Fruit fly (Drosophila melanogaster) whole organism, wandering third instar larva: Measurements from ENCODE around the gene CG32040.

Source experiments
- Abd-B ChIP-seq: fragments of >200 bp; optimal IDR thresholded peaks from 2 replicates; lab custom pipeline; 2017; ENCODE audit warnings: missing biosample characterization, missing genetic modification characterization
- CG32264 ChIP-seq: fragments of 200-800 bp; sonication (Bioruptor generic); optimal IDR thresholded peaks from 2 replicates; lab custom pipeline; 2016; ENCODE audit warnings: missing biosample characterization, missing genetic modification characterization
- CG9705 ChIP-seq: fragments of 200-800 bp; sonication (Bioruptor generic); optimal IDR thresholded peaks from 2 replicates; lab custom pipeline; 2018; ENCODE audit warnings: missing biosample characterization, mild to moderate bottlenecking, missing genetic modification characterization
- CrebA ChIP-seq: fragments of 200-800 bp; sonication (Bioruptor generic); optimal IDR thresholded peaks from 2 replicates; lab custom pipeline; 2016; ENCODE audit warnings: missing biosample characterization, mild to moderate bottlenecking, missing genetic modification characterization, borderline replicate concordance
- Dfd ChIP-seq: fragments of >200 bp; optimal IDR thresholded peaks from 2 replicates; lab custom pipeline; 2017; ENCODE audit warnings: missing biosample characterization, missing genetic modification characterization
- Dif ChIP-seq: fragments of 200-275, 200-300 bp; sonication (Bioruptor generic); optimal IDR thresholded peaks from 2 replicates; lab custom pipeline; 2018; ENCODE audit warnings: missing biosample characterization, missing genetic modification characterization; ENCODE audit not compliant: partially characterized antibody
- GATAd ChIP-seq: sonication (Bioruptor generic); optimal IDR thresholded peaks from 2 replicates; lab custom pipeline; 2016; ENCODE audit warnings: missing biosample characterization, missing genetic modification characterization
- HLH106 ChIP-seq: fragments of 200-800 bp; optimal IDR thresholded peaks from 3 replicates; lab custom pipeline; 2019; ENCODE audit warnings: missing biosample characterization, mild to moderate bottlenecking, missing genetic modification characterization, moderate library complexity
- Hnf4 ChIP-seq: fragments of 200-800 bp; sonication (Bioruptor generic); optimal IDR thresholded peaks from 2 replicates; lab custom pipeline; 2016; ENCODE audit warnings: missing biosample characterization, mild to moderate bottlenecking, missing genetic modification characterization
- Hr78 ChIP-seq: fragments of >200 bp; optimal IDR thresholded peaks from 2 replicates; lab custom pipeline; 2017; ENCODE audit warnings: missing biosample characterization, missing genetic modification characterization
- Hr83 ChIP-seq: fragments of 200-300 bp; sonication (Bioruptor generic); optimal IDR thresholded peaks from 2 replicates; lab custom pipeline; 2016; ENCODE audit warnings: missing biosample characterization, mild to moderate bottlenecking, missing genetic modification characterization, moderate library complexity; ENCODE audit not compliant: poor library complexity, severe bottlenecking
- Jra ChIP-seq: sonication (Bioruptor generic); optimal IDR thresholded peaks from 2 replicates; lab custom pipeline; 2016; ENCODE audit warnings: missing biosample characterization, missing genetic modification characterization
- Mio ChIP-seq: sonication (Bioruptor generic); optimal IDR thresholded peaks from 2 replicates; lab custom pipeline; 2016; ENCODE audit warnings: missing biosample characterization, missing genetic modification characterization
- Myc ChIP-seq: fragments of >200 bp; optimal IDR thresholded peaks from 2 replicates; lab custom pipeline; 2017
- N ChIP-seq: fragments of >200 bp; optimal IDR thresholded peaks from 2 replicates; lab custom pipeline; 2018; ENCODE audit warnings: missing biosample characterization, missing external identifiers, missing genetic modification characterization
- OdsH ChIP-seq: fragments of 200-800 bp; sonication (Bioruptor generic); optimal IDR thresholded peaks from 2 replicates; lab custom pipeline; 2016; ENCODE audit warnings: missing biosample characterization, mild to moderate bottlenecking, missing genetic modification characterization
- Rel ChIP-seq, 2 experiments: fragments of 200-800 bp; sonication (Bioruptor generic) in 1 of 2; optimal IDR thresholded peaks; 2 replicates in 1 of 2; 3 replicates in 1 of 2; lab custom pipeline; 2016 to 2019; ENCODE audit warnings: mild to moderate bottlenecking in 2 of 2, missing biosample characterization in 2 of 2, missing genetic modification characterization in 2 of 2, moderate library complexity in 1 of 2
- Sp1 ChIP-seq: fragments of 200-800 bp; sonication (Bioruptor generic); optimal IDR thresholded peaks from 3 replicates; lab custom pipeline; 2019; ENCODE audit warnings: missing biosample characterization, mild to moderate bottlenecking, missing genetic modification characterization, moderate library complexity
- Vsx2 ChIP-seq: fragments of 200-300, 225-300 bp; sonication (Bioruptor generic); optimal IDR thresholded peaks from 2 replicates; lab custom pipeline; 2018; ENCODE audit warnings: missing biosample characterization, missing genetic modification characterization; ENCODE audit not compliant: partially characterized antibody
- br ChIP-seq: fragments of 200-800 bp; sonication (Bioruptor generic); optimal IDR thresholded peaks from 2 replicates; lab custom pipeline; 2016; ENCODE audit warnings: missing biosample characterization, missing genetic modification characterization
- brk ChIP-seq: fragments of 200-800 bp; sonication (Bioruptor generic); optimal IDR thresholded peaks from 2 replicates; lab custom pipeline; 2016; ENCODE audit warnings: missing biosample characterization, mild to moderate bottlenecking, missing genetic modification characterization
- dl ChIP-seq, 2 experiments: fragments of 175-275, 200-275 bp in 1 of 2; fragments of 200-275 bp in 1 of 2; sonication (Bioruptor generic); optimal IDR thresholded peaks; lab custom pipeline; 2018; ENCODE audit warnings: mild to moderate bottlenecking in 2 of 2, missing biosample characterization in 2 of 2, missing genetic modification characterization in 2 of 2, moderate library complexity in 2 of 2; ENCODE audit not compliant: partially characterized antibody in 2 of 2, insufficient read depth in 1 of 2
- dmrt93B ChIP-seq: fragments of 200-800 bp; sonication (Bioruptor generic); optimal IDR thresholded peaks from 2 replicates; lab custom pipeline; 2018; ENCODE audit warnings: missing biosample characterization, mild to moderate bottlenecking, missing genetic modification characterization
- dsf ChIP-seq: sonication (Bioruptor generic); optimal IDR thresholded peaks from 2 replicates; lab custom pipeline; 2016; ENCODE audit warnings: missing biosample characterization, missing genetic modification characterization, borderline replicate concordance
- ey ChIP-seq: fragments of 200-800 bp; sonication (Bioruptor generic); optimal IDR thresholded peaks from 2 replicates; lab custom pipeline; 2016; ENCODE audit warnings: missing biosample characterization, missing genetic modification characterization
- foxo ChIP-seq, 2 experiments: fragments of 200-800 bp; sonication (Bioruptor generic); optimal IDR thresholded peaks; 2 replicates in 1 of 2; 3 replicates in 1 of 2; lab custom pipeline; 2016 to 2017; ENCODE audit warnings: missing biosample characterization in 2 of 2, missing genetic modification characterization in 2 of 2
- fru ChIP-seq: fragments of 200-800 bp; sonication (Bioruptor generic); optimal IDR thresholded peaks from 3 replicates; lab custom pipeline; 2016; ENCODE audit warnings: missing biosample characterization, mild to moderate bottlenecking, missing genetic modification characterization
- h ChIP-seq: fragments of 200-800 bp; sonication (Bioruptor generic); optimal IDR thresholded peaks from 3 replicates; lab custom pipeline; 2016; ENCODE audit warnings: missing biosample characterization, mild to moderate bottlenecking, missing genetic modification characterization
- jim ChIP-seq: fragments of 175-275, 200-325 bp; sonication (Bioruptor generic); optimal IDR thresholded peaks from 2 replicates; lab custom pipeline; 2016; ENCODE audit warnings: missing biosample characterization, mild to moderate bottlenecking, missing genetic modification characterization
- lola ChIP-seq: fragments of >200 bp; optimal IDR thresholded peaks from 2 replicates; lab custom pipeline; 2017; ENCODE audit warnings: missing biosample characterization, missing genetic modification characterization
- pan ChIP-seq: fragments of >200 bp; optimal IDR thresholded peaks from 2 replicates; lab custom pipeline; 2017
- psq ChIP-seq: fragments of 200-800 bp; sonication (Bioruptor generic); optimal IDR thresholded peaks from 3 replicates; lab custom pipeline; 2017; ENCODE audit warnings: missing biosample characterization, mild to moderate bottlenecking, missing genetic modification characterization, moderate library complexity
- rgr ChIP-seq: fragments of 200-800 bp; sonication (Bioruptor generic); optimal IDR thresholded peaks from 3 replicates; lab custom pipeline; 2016; ENCODE audit warnings: missing biosample characterization, mild to moderate bottlenecking, missing genetic modification characterization
- sage ChIP-seq: fragments of 200-800 bp; sonication (Bioruptor generic); optimal IDR thresholded peaks from 2 replicates; lab custom pipeline; 2016; ENCODE audit warnings: missing biosample characterization, mild to moderate bottlenecking, missing genetic modification characterization
- sv ChIP-seq: fragments of 200-800 bp; sonication (Bioruptor generic); optimal IDR thresholded peaks from 3 replicates; lab custom pipeline; 2016; ENCODE audit warnings: missing biosample characterization, missing genetic modification characterization
- tai ChIP-seq: sonication (Bioruptor generic); optimal IDR thresholded peaks from 2 replicates; lab custom pipeline; 2016; ENCODE audit warnings: missing biosample characterization, missing genetic modification characterization
- usp ChIP-seq: fragments of >200 bp; optimal IDR thresholded peaks from 2 replicates; lab custom pipeline; 2017; ENCODE audit warnings: missing biosample characterization, missing genetic modification characterization
- woc ChIP-seq: sonication (Bioruptor generic); optimal IDR thresholded peaks from 2 replicates; lab custom pipeline; 2016; ENCODE audit warnings: missing biosample characterization, mild to moderate bottlenecking, missing genetic modification characterization

The CG32040 gene

dm6 chr3L:9360217-9360692 is 6.4 kb downstream of the CG32040 start, which contains the start of gene Pdxk:
TSS of gene Pdxk (plus strand) at chr3L:9360316.
- TF ChIP-seq Dif (GFP tag; lab: Kevin White, UChicago) (peak; percentile 28), lola (no peak), Rel (GFP tag; optimal IDR thresholded peaks at IDR 0.05; lab: Kevin White, UChicago) (no peak), Rel (tag; optimal IDR thresholded peaks at IDR 0.05; lab: Kevin White, UChicago) (peak; percentile 87), rgr (GFP tag; lab: Kevin White, UChicago) (peak; percentile 42), dmrt93B (GFP tag; lab: Kevin White, UChicago) (no peak), Sp1 (GFP tag; lab: Kevin White, UChicago) (peak; percentile 51), br (GFP tag; lab: Kevin White, UChicago) (no peak), dl (GFP tag; optimal IDR thresholded peaks at IDR 0.05; lab: Kevin White, UChicago; ENCODE audit: insufficient read depth in 1 of 2, partially characterized antibody in 2 of 2) (peak in 1 of 2 experiments; percentile 35)

- TF ChIP-seq brk (GFP tag; lab: Kevin White, UChicago) (no peak), ey (GFP tag; lab: Kevin White, UChicago) (no peak), lola (no peak), Hr83 (GFP tag; lab: Kevin White, UChicago) (no peak), jim (GFP tag; lab: Kevin White, UChicago) (no peak), Rel (GFP tag; optimal IDR thresholded peaks at IDR 0.05; lab: Kevin White, UChicago) (no peak), Rel (tag; optimal IDR thresholded peaks at IDR 0.05; lab: Kevin White, UChicago) (peak; percentile 83), Dfd (GFP tag; lab: Kevin White, UChicago) (no peak), br (GFP tag; lab: Kevin White, UChicago) (peak; percentile 51), OdsH (GFP tag; lab: Kevin White, UChicago) (no peak), GATAd (GFP tag; lab: Kevin White, UChicago) (no peak), CG9705 (no peak), Hr78 (GFP tag; lab: Kevin White, UChicago) (no peak)
Observed at dm6 chr3L:9361894-9362293, 8.1 kb downstream of the CG32040 start, which contains the start of gene CG34456. TSS of gene CG34456 (plus strand) at chr3L:9362108.

dm6 chr3L:9364131-9364530 is 10.3 kb downstream of the CG32040 start, which contains the start of gene mRRF1:
TSS of gene mRRF1 (plus strand) at chr3L:9364350.
- TF ChIP-seq Dif (GFP tag; lab: Kevin White, UChicago) (no peak), sage (GFP tag; lab: Kevin White, UChicago) (peak; percentile 27)

- TF ChIP-seq brk (GFP tag; lab: Kevin White, UChicago) (no peak), Myc (lab: Kevin White, UChicago) (peak; percentile 20), ey (GFP tag; lab: Kevin White, UChicago) (peak; percentile 20), Dif (GFP tag; lab: Kevin White, UChicago) (no peak), CG32264 (GFP tag; lab: Kevin White, UChicago) (no peak), lola (no peak), CG9705 (peak; percentile 24), Hnf4 (GFP tag; lab: Kevin White, UChicago) (peak; percentile 48), tai (GFP tag; lab: Kevin White, UChicago) (no peak), N (GFP tag; lab: Kevin White, UChicago) (no peak), psq (peak; percentile 99), Hr83 (GFP tag; lab: Kevin White, UChicago) (peak; percentile 15), fru (GFP tag; lab: Kevin White, UChicago) (no peak), Mio (GFP tag; lab: Kevin White, UChicago) (no peak), HLH106 (tag; lab: Kevin White, UChicago) (peak; percentile 41), OdsH (GFP tag; lab: Kevin White, UChicago) (peak; percentile 9), sage (GFP tag; lab: Kevin White, UChicago) (no peak), dl (GFP tag; optimal IDR thresholded peaks at IDR 0.05; lab: Kevin White, UChicago; ENCODE audit: insufficient read depth in 1 of 2, partially characterized antibody in 2 of 2) (no peak), pan (lab: Kevin White, UChicago) (no peak), h (GFP tag; lab: Kevin White, UChicago) (no peak), dmrt93B (GFP tag; lab: Kevin White, UChicago) (no peak), woc (GFP tag; lab: Kevin White, UChicago) (no peak), GATAd (GFP tag; lab: Kevin White, UChicago) (no peak), Jra (GFP tag; lab: Kevin White, UChicago) (peak; percentile 68), dsf (GFP tag; lab: Kevin White, UChicago) (peak; percentile 59), foxo (GFP tag; optimal IDR thresholded peaks at IDR 0.05; lab: Kevin White, UChicago) (peak in 1 of 2 experiments; percentile 64), usp (GFP tag; lab: Kevin White, UChicago) (no peak), Dfd (GFP tag; lab: Kevin White, UChicago) (no peak), CrebA (GFP tag; lab: Kevin White, UChicago) (no peak), Vsx2 (no peak), Sp1 (GFP tag; lab: Kevin White, UChicago) (no peak), Rel (GFP tag; optimal IDR thresholded peaks at IDR 0.05; lab: Kevin White, UChicago) (no peak), Rel (tag; optimal IDR thresholded peaks at IDR 0.05; lab: Kevin White, UChicago) (no peak), Hr78 (GFP tag; lab: Kevin White, UChicago) (no peak), rgr (GFP tag; lab: Kevin White, UChicago) (peak; percentile 40), br (GFP tag; lab: Kevin White, UChicago) (no peak), sv (GFP tag; lab: Kevin White, UChicago) (no peak), Abd-B (GFP tag; lab: Kevin White, UChicago) (no peak), jim (GFP tag; lab: Kevin White, UChicago) (no peak)
Observed at dm6 chr3L:9366850-9367430, 13.1 kb downstream of the CG32040 start, which contains the start of the genes Klp67A and CG4452. TSS of gene Klp67A (minus strand) at chr3L:9367046. TSS of gene CG4452 (plus strand) at chr3L:9367377.
